Worm (Caenorhabditis elegans): ENCODE measurements around the gene nlp-80.
A peak's percentile ranks its signal among the peaks of the same experiment; 100 is the strongest.

Gene nlp-80

DNA sequence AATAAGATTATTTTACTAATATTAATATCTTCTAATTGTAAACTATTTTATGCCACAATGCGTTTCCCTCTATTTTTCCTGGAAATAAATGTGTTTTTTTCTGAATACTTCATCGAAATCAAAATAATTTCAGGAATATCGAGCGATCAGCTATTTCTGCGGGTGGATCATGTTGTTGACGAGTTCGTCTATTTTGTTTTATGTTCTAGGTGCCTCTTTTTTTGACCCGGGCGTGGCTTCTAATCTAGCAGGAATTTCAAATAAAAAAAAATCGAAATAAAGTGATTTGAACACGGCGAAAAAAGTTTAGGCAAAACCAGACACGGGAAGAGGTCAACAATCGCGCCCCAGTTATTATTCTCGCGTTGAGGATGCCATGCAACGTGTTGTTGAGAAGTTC, 13.5 kb downstream of the nlp-80 start, which contains the start of gene T04C12.33:
Gene T04C12.33, plus strand, starts transcription at position 301 of the 400 bp plus-strand sequence.
- TF ChIP-seq elt-1 (tag; optimal IDR thresholded peaks at IDR 0.05; ENCODE audit: borderline replicate concordance, insufficient read depth) (no peak), hlh-1 (tag; optimal IDR thresholded peaks at IDR 0.05) (no peak), elt-3 (tag; optimal IDR thresholded peaks at IDR 0.05) (no peak), lin-13 (tag; optimal IDR thresholded peaks at IDR 0.05) (no peak), zip-8 (tag; optimal IDR thresholded peaks at IDR 0.05) (no peak), sptf-1 (tag; optimal IDR thresholded peaks at IDR 0.05) (no peak), ceh-43 (GFP tag; optimal IDR thresholded peaks at IDR 0.05) (no peak), ztf-11 (tag; optimal IDR thresholded peaks at IDR 0.05) (no peak), ham-2 (GFP tag; optimal IDR thresholded peaks at IDR 0.05) (no peak)

DNA sequence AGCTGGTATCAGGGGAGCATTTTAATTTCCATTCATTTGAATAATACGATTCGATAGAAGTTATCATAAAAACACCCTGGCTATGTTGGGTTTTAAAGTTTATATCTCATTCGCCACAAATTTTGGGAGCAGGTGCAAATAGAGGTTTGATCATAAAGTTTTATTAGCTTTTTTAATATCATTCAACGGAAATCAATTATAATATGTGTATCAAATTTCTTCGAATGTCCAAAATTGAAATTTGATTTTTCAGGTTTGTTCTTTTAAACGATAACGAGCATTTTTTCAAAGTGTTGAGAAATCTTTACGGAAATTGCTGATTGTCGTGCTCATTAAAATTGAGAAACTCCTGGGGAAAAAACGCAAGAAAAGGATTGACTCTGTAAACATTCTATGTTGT, 16.7 kb downstream of the nlp-80 start, which contains the start of gene srh-74:
Gene srh-74, minus strand, starts transcription at position 101 of the 400 bp plus-strand sequence.
- TF ChIP-seq ztf-11 (tag; optimal IDR thresholded peaks at IDR 0.05), result no peak
- TF ChIP-seq nhr-76 (tag; optimal IDR thresholded peaks at IDR 0.05), result no peak
- no peak for TF ChIP-seq lin-32 (GFP tag; optimal IDR thresholded peaks at IDR 0.05)
- no peak for TF ChIP-seq pha-4 (tag; optimal IDR thresholded peaks at IDR 0.05)
- TF ChIP-seq unc-120 (tag; optimal IDR thresholded peaks at IDR 0.05; ENCODE audit: poor library complexity, severe bottlenecking), result no peak
- no peak for TF ChIP-seq elt-3 (tag; optimal IDR thresholded peaks at IDR 0.05)
- no peak for TF ChIP-seq lsy-2 (tag; optimal IDR thresholded peaks at IDR 0.05)
- no peak for TF ChIP-seq M03D4.4 (tag; optimal IDR thresholded peaks at IDR 0.05)
- TF ChIP-seq ceh-83 (GFP tag; optimal IDR thresholded peaks at IDR 0.05), result no peak
- no peak for TF ChIP-seq zip-8 (tag; optimal IDR thresholded peaks at IDR 0.05)
- TF ChIP-seq blmp-1 (tag; optimal IDR thresholded peaks at IDR 0.05), result no peak
- TF ChIP-seq snpc-4 (tag; optimal IDR thresholded peaks at IDR 0.05), result no peak
- TF ChIP-seq nhr-237 (tag; optimal IDR thresholded peaks at IDR 0.05), result no peak
- TF ChIP-seq sem-2 (GFP tag; optimal IDR thresholded peaks at IDR 0.05), result no peak
- no peak for TF ChIP-seq mab-5 (tag; optimal IDR thresholded peaks at IDR 0.05)
- no peak for TF ChIP-seq nhr-2 (tag; optimal IDR thresholded peaks at IDR 0.05)
- TF ChIP-seq cnd-1 (tag; optimal IDR thresholded peaks at IDR 0.05), result no peak

DNA sequence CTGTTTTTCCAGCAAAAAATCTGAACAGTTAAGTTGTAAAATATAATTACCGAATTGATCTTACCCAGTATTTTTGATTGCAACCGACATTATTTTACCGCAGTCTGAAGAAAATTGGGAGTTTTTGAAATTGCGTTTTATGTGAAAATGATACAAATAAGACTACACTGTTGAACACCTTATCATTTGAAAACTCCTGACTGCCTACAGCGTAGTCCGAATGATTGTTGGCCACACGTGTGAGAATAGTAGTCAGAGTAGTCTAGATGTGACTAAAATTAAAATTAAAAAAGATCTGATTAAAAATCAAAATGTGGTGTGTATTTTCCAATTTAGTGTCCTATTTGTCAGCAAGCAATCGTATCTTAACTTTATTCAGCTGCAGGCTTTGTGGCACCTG, 18.7 kb downstream of the nlp-80 start, which contains the start of gene dhs-18:
Gene dhs-18, minus strand, starts transcription at position 104 of the 400 bp plus-strand sequence.
- no peak for TF ChIP-seq M03D4.4 (tag; optimal IDR thresholded peaks at IDR 0.05)
- no peak for TF ChIP-seq nhr-28 (tag; optimal IDR thresholded peaks at IDR 0.05)
- TF ChIP-seq ces-1 (GFP tag; optimal IDR thresholded peaks at IDR 0.05), result no peak
- TF ChIP-seq lin-13 (tag; optimal IDR thresholded peaks at IDR 0.05), result no peak
- no peak for TF ChIP-seq unc-120 (tag; optimal IDR thresholded peaks at IDR 0.05; ENCODE audit: poor library complexity, severe bottlenecking)
- no peak for TF ChIP-seq zip-8 (tag; optimal IDR thresholded peaks at IDR 0.05)
- no peak for TF ChIP-seq pha-4 (tag; optimal IDR thresholded peaks at IDR 0.05)
- TF ChIP-seq lsy-2 (tag; optimal IDR thresholded peaks at IDR 0.05), result no peak
- TF ChIP-seq nhr-237 (tag; optimal IDR thresholded peaks at IDR 0.05), result no peak
- no peak for TF ChIP-seq mls-2 (tag; optimal IDR thresholded peaks at IDR 0.05)

DNA sequence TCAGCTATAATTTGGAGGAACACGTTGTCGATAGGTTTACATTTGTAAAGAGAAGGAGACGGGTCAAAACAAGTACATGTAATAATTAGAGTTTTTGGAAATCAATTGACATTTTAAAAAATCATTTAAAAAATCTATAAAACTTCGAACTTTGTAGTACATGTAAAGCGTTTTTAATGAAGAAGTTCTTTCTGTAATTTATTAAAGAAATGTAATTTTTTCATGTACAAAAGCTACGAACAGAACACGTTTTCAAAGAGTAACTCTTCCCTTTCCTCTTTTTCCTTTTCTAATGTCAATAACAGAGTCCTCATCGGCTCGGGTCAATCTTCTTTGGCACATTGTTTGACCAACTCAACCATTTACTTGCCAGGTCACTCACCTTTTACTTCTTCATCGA, 21.6 kb downstream of the nlp-80 start, which contains the start of gene C45B11.6:
Gene C45B11.6, plus strand, starts transcription at position 301 of the 400 bp plus-strand sequence.
- TF ChIP-seq flh-1 (GFP tag; optimal IDR thresholded peaks at IDR 0.05) (no peak), nhr-2 (tag; optimal IDR thresholded peaks at IDR 0.05) (peak; percentile 28)

DNA sequence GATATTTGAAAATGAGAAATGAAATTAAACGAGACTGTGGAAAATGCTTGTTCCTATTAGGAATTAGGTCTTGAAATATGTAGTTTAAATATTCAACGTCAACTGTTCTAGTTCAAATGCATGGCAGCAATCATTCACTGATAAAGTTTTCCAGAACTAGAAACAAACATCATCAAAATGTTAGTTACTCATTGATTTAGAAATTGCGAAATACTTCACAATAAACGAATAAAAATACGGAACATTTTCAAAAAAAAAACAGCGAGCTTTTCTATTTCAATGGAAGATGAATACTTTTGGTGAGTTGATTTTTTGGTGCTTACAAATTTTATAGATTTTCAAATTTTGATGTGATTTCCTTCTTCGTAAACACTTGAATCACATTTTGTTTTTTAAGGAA, 22.9 kb downstream of the nlp-80 start, which contains the start of gene C45B11.2:
Gene C45B11.2, plus strand, starts transcription at position 173 of the 400 bp plus-strand sequence.
- TF ChIP-seq mab-5 (tag; optimal IDR thresholded peaks at IDR 0.05) (no peak), elt-1 (tag; optimal IDR thresholded peaks at IDR 0.05; ENCODE audit: borderline replicate concordance, insufficient read depth) (no peak), ham-2 (GFP tag; optimal IDR thresholded peaks at IDR 0.05) (no peak), M03D4.4 (tag; optimal IDR thresholded peaks at IDR 0.05) (no peak), nhr-28 (tag; optimal IDR thresholded peaks at IDR 0.05) (no peak), ces-1 (GFP tag; optimal IDR thresholded peaks at IDR 0.05) (no peak), unc-39 (tag; optimal IDR thresholded peaks at IDR 0.05) (no peak), sptf-1 (tag; optimal IDR thresholded peaks at IDR 0.05) (no peak), drap-1 (GFP tag; optimal IDR thresholded peaks at IDR 0.05) (no peak), hlh-1 (tag; optimal IDR thresholded peaks at IDR 0.05) (no peak), ztf-11 (tag; optimal IDR thresholded peaks at IDR 0.05) (no peak), zip-8 (tag; optimal IDR thresholded peaks at IDR 0.05) (no peak), bed-3 (GFP tag; optimal IDR thresholded peaks at IDR 0.05) (no peak), lsy-2 (tag; optimal IDR thresholded peaks at IDR 0.05) (no peak), lin-13 (tag; optimal IDR thresholded peaks at IDR 0.05) (no peak), nhr-237 (tag; optimal IDR thresholded peaks at IDR 0.05) (no peak), nhr-12 (tag; optimal IDR thresholded peaks at IDR 0.05) (no peak), ceh-43 (GFP tag; optimal IDR thresholded peaks at IDR 0.05) (no peak)

Data from whole organism, mixed stage, embryonic.